Worm (Caenorhabditis elegans): ENCODE data around the gene ykt-6.

The ykt-6 gene

ce11 chrIII:7314927-7315547, 27.6 kb upstream of the ykt-6 start, which contains the start of gene nspg-6:
Gene nspg-6 (minus strand): TSS chrIII:7314977.
- no peak for TF ChIP-seq eyg-1 (tag; optimal IDR thresholded peaks at IDR 0.05)
- no peak for TF ChIP-seq F13H6.1 (tag; optimal IDR thresholded peaks at IDR 0.05)
- no peak for TF ChIP-seq ceh-2 (tag; optimal IDR thresholded peaks at IDR 0.05)
- TF ChIP-seq ets-4 (tag; optimal IDR thresholded peaks at IDR 0.05), result no peak
- no peak for TF ChIP-seq nhr-232 (tag; optimal IDR thresholded peaks at IDR 0.05)
- no peak for TF ChIP-seq ceh-9 (tag; optimal IDR thresholded peaks at IDR 0.05)
- TF ChIP-seq C38D4.7 (GFP tag; optimal IDR thresholded peaks at IDR 0.05), result no peak
- no peak for TF ChIP-seq hlh-15 (tag; optimal IDR thresholded peaks at IDR 0.05)

ce11 chrIII:7314473-7314872, 27.1 kb upstream of the ykt-6 start:
- TF ChIP-seq lin-11 (tag; optimal IDR thresholded peaks at IDR 0.05) (no peak), ceh-9 (tag; optimal IDR thresholded peaks at IDR 0.05) (no peak), mec-3 (tag; optimal IDR thresholded peaks at IDR 0.05; ENCODE audit: borderline replicate concordance) (no peak), nfya-1 (tag; optimal IDR thresholded peaks at IDR 0.05) (no peak), C38D4.7 (GFP tag; optimal IDR thresholded peaks at IDR 0.05) (no peak), ceh-18 (tag; optimal IDR thresholded peaks at IDR 0.05) (no peak)

ce11 chrIII:7310662-7311340, 23.4 kb upstream of the ykt-6 start, which contains the start of the genes F56C9.6 and F56C9.3:
Gene F56C9.6 (minus strand): TSS chrIII:7310773.
Gene F56C9.3 (plus strand): TSS chrIII:7311290.
- TF ChIP-seq ceh-22 (tag; optimal IDR thresholded peaks at IDR 0.05), result no peak
- TF ChIP-seq ama-1 (optimal IDR thresholded peaks at IDR 0.05), result no peak
- TF ChIP-seq ets-4 (tag; optimal IDR thresholded peaks at IDR 0.05), result no peak
- no peak for TF ChIP-seq C38D4.7 (GFP tag; optimal IDR thresholded peaks at IDR 0.05)

- no peak for TF ChIP-seq unc-55 (GFP tag; optimal IDR thresholded peaks at IDR 0.05)
These were observed 21.3 kb upstream of the ykt-6 start, which contains the start of gene acbp-4 for ce11 chrIII:7308600-7309109. Gene acbp-4 (minus strand): TSS chrIII:7309109.

ce11 chrIII:7305649-7305977, 18.2 kb upstream of the ykt-6 start:
- TF ChIP-seq madf-2 (tag; optimal IDR thresholded peaks at IDR 0.05), result no peak
- TF ChIP-seq pqm-1 (tag; optimal IDR thresholded peaks at IDR 0.05), result no peak
- no peak for TF ChIP-seq che-1 (tag; optimal IDR thresholded peaks at IDR 0.05)
- TF ChIP-seq ref-2 (tag; optimal IDR thresholded peaks at IDR 0.05), result no peak
- no peak for TF ChIP-seq Y22D7AL.16 (tag; optimal IDR thresholded peaks at IDR 0.05)
- no peak for TF ChIP-seq hlh-6 (tag; optimal IDR thresholded peaks at IDR 0.05)
- TF ChIP-seq tbx-7 (tag; optimal IDR thresholded peaks at IDR 0.05), result no peak
- TF ChIP-seq ceh-19 (GFP tag; optimal IDR thresholded peaks at IDR 0.05), result no peak
- no peak for TF ChIP-seq elt-2 (tag; optimal IDR thresholded peaks at IDR 0.05)
- TF ChIP-seq ceh-2 (tag; optimal IDR thresholded peaks at IDR 0.05), result no peak
- no peak for TF ChIP-seq nhr-232 (tag; optimal IDR thresholded peaks at IDR 0.05)
- TF ChIP-seq ceh-24 (tag; optimal IDR thresholded peaks at IDR 0.05), result no peak
- TF ChIP-seq tbx-2 (tag; optimal IDR thresholded peaks at IDR 0.05), result no peak

- no peak for TF ChIP-seq ceh-34 (tag; optimal IDR thresholded peaks at IDR 0.05)
- TF ChIP-seq fax-1 (tag; optimal IDR thresholded peaks at IDR 0.05), result no peak
- TF ChIP-seq unc-42 (tag; optimal IDR thresholded peaks at IDR 0.05), result no peak
- TF ChIP-seq K02D7.2 (tag; optimal IDR thresholded peaks at IDR 0.05), result no peak
- no peak for TF ChIP-seq dve-1 (tag; optimal IDR thresholded peaks at IDR 0.05)
- TF ChIP-seq pat-9 (tag; optimal IDR thresholded peaks at IDR 0.05), result no peak
- TF ChIP-seq hlh-30 (tag; optimal IDR thresholded peaks at IDR 0.05; ENCODE audit: insufficient read depth), result no peak
- no peak for TF ChIP-seq ceh-45 (GFP tag; IDR thresholded peaks at IDR 0.05)
- TF ChIP-seq pha-4 (tag; optimal IDR thresholded peaks at IDR 0.05), result no peak
- no peak for TF ChIP-seq gmeb-2 (tag; optimal IDR thresholded peaks at IDR 0.05)
- no peak for TF ChIP-seq ceh-18 (tag; optimal IDR thresholded peaks at IDR 0.05)
- no peak for TF ChIP-seq che-1 (tag; optimal IDR thresholded peaks at IDR 0.05)
- no peak for TF ChIP-seq nfya-1 (tag; optimal IDR thresholded peaks at IDR 0.05)
- TF ChIP-seq nhr-11 (tag; optimal IDR thresholded peaks at IDR 0.05), result no peak
- no peak for TF ChIP-seq syd-9 (tag; optimal IDR thresholded peaks at IDR 0.05)
- no peak for TF ChIP-seq mec-3 (tag; optimal IDR thresholded peaks at IDR 0.05; ENCODE audit: borderline replicate concordance)
- no peak for TF ChIP-seq pha-2 (tag; optimal IDR thresholded peaks at IDR 0.05)
These were observed 17.7 kb upstream of the ykt-6 start for ce11 chrIII:7304961-7305648.
